Fruit fly (Drosophila melanogaster): ENCODE results near the gene CG14606.

- TF ChIP-seq Clk (GFP tag; optimal IDR thresholded peaks at IDR 0.05), result no peak
- no peak for TF ChIP-seq tj (GFP tag; optimal IDR thresholded peaks at IDR 0.05)
- TF ChIP-seq CG33017 (tag; optimal IDR thresholded peaks at IDR 0.05), result no peak
- no peak for TF ChIP-seq CG11617 (GFP tag; optimal IDR thresholded peaks at IDR 0.05)
- no peak for TF ChIP-seq bab1 (GFP tag; optimal IDR thresholded peaks at IDR 0.05)
- TF ChIP-seq CG5204 (GFP tag; optimal IDR thresholded peaks at IDR 0.05), result no peak
- peak; percentile 11 for TF ChIP-seq Mnt (GFP tag; optimal IDR thresholded peaks at IDR 0.05)
- no peak for TF ChIP-seq cnc (optimal IDR thresholded peaks at IDR 0.05)
- no peak for TF ChIP-seq pad (GFP tag; optimal IDR thresholded peaks at IDR 0.05)
- no peak for TF ChIP-seq Crg-1 (GFP tag; optimal IDR thresholded peaks at IDR 0.05)
- TF ChIP-seq CG14711 (tag; optimal IDR thresholded peaks at IDR 0.05), result no peak
- TF ChIP-seq CG12768 (GFP tag; optimal IDR thresholded peaks at IDR 0.05), result no peak
- TF ChIP-seq CG7101 (tag; optimal IDR thresholded peaks at IDR 0.05), result no peak
Measured at dm6 chr3R:7186242-7187092, 30.4 kb downstream of the CG14606 start, which contains the start of the genes CG10055 and lap.

Measured in whole organism, adult.